Worm (Caenorhabditis elegans): Measurements from ENCODE around the gene bath-41.

- TF ChIP-seq mdl-1 (tag; optimal IDR thresholded peaks at IDR 0.05) (no peak), aha-1 (tag; optimal IDR thresholded peaks at IDR 0.05) (no peak), elt-3 (tag; optimal IDR thresholded peaks at IDR 0.05) (no peak), C16A3.4 (tag; optimal IDR thresholded peaks at IDR 0.05) (no peak), pqm-1 (tag; optimal IDR thresholded peaks at IDR 0.05) (no peak), nhr-12 (tag; optimal IDR thresholded peaks at IDR 0.05) (no peak), pag-3 (tag; optimal IDR thresholded peaks at IDR 0.05; ENCODE audit: borderline replicate concordance, insufficient read depth) (no peak), ama-1 (optimal IDR thresholded peaks at IDR 0.05) (no peak), mab-9 (GFP tag; IDR thresholded peaks at IDR 0.05) (no peak), nhr-11 (tag; optimal IDR thresholded peaks at IDR 0.05) (no peak), lin-14 (GFP tag; optimal IDR thresholded peaks at IDR 0.05) (no peak), lin-35 (GFP tag; optimal IDR thresholded peaks at IDR 0.05) (no peak)
Measured at ce11 chrIII:6680963-6681362, 41.1 kb downstream of the bath-41 start.
